Worm (Caenorhabditis elegans) whole organism, mixed stage, embryonic: ENCODE data around the gene F41H10.2.

ENCODE experiments used
- elt-1 ChIP-seq: sonication (generic microtip); optimal IDR thresholded peaks from 2 replicates; lab custom pipeline; 2017; ENCODE audit warnings: missing genetic modification characterization, mild to moderate bottlenecking, missing compliant biosample characterization, antibody characterized with exemption, moderate library complexity, borderline replicate concordance; ENCODE audit not compliant: insufficient read depth
- lsy-2 ChIP-seq: fragments of 150-350 bp; optimal IDR thresholded peaks from 2 replicates; lab custom pipeline; 2014; ENCODE audit warnings: missing biosample characterization, missing genetic modification characterization
- nhr-12 ChIP-seq: fragments of 150-350 bp; optimal IDR thresholded peaks from 2 replicates; lab custom pipeline; 2014; ENCODE audit warnings: missing biosample characterization, missing genetic modification characterization
- nhr-76 ChIP-seq: sonication (generic microtip); optimal IDR thresholded peaks from 2 replicates; lab custom pipeline; 2017; ENCODE audit warnings: missing biosample characterization, missing genetic modification characterization
- pha-4 ChIP-seq: fragments of 150-350 bp; optimal IDR thresholded peaks from 2 replicates; lab custom pipeline; 2018; ENCODE audit warnings: missing biosample characterization, missing genetic modification reagents, missing genetic modification characterization

- TF ChIP-seq elt-1 (tag; lab: Kevin White, UChicago) (no peak), pha-4 (tag; lab: Kevin White, UChicago) (no peak), nhr-76 (tag; lab: Kevin White, UChicago) (no peak), lsy-2 (no peak), nhr-12 (no peak)
Observed at ce11 chrIV:5381334-5381733, at the start of gene F41H10.2.
